Worm (Caenorhabditis elegans) whole organism, young adult: ENCODE results near the gene cht-5.

Experiments
- F57A8.1 ChIP-seq: fragments of 200-800 bp; sonication (Bioruptor generic); optimal IDR thresholded peaks from 2 replicates; lab custom pipeline; 2018; ENCODE audit warnings: mild to moderate bottlenecking, missing genetic modification characterization, moderate library complexity, missing compliant biosample characterization
- ama-1 ChIP-seq, 3 experiments: fragments of 150-350 bp in 1 of 3; sonication (generic microtip) in 2 of 3; optimal IDR thresholded peaks; 2 replicates each; lab custom pipeline; 2014 to 2018; ENCODE audit warnings: missing biosample characterization in 2 of 3, missing genetic modification characterization in 2 of 3, missing genetic modification reagents in 2 of 3
- ceh-58 ChIP-seq: fragments of 200-800 bp; sonication (Bioruptor generic); IDR thresholded peaks from 2 replicates; pipeline ENCODE4 v1.3.6; 2022; ENCODE audit warnings: missing genetic modification characterization, missing compliant biosample characterization
- ekl-4 ChIP-seq: fragments of 200-800 bp; sonication (Bioruptor generic); IDR thresholded peaks from 2 replicates; pipeline ENCODE4 v1.3.6; 2022; ENCODE audit warnings: missing genetic modification reagents, missing genetic modification characterization, missing compliant biosample characterization
- ets-4 ChIP-seq: fragments of 200-800 bp; sonication (Bioruptor generic); optimal IDR thresholded peaks from 2 replicates; lab custom pipeline; 2018; ENCODE audit warnings: mild to moderate bottlenecking, missing genetic modification characterization, missing compliant biosample characterization
- pha-4 ChIP-seq: fragments of 150-350 bp; sonication (generic microtip); optimal IDR thresholded peaks from 2 replicates; lab custom pipeline; 2014; ENCODE audit warnings: missing biosample characterization, missing genetic modification reagents, missing genetic modification characterization
- rcor-1 ChIP-seq: fragments of 200-800 bp; sonication (Bioruptor generic); IDR thresholded peaks from 2 replicates; pipeline ENCODE4 v1.3.6; 2022; ENCODE audit warnings: missing genetic modification reagents, missing genetic modification characterization, missing compliant biosample characterization
- repo-1 ChIP-seq: sonication (generic microtip); optimal IDR thresholded peaks from 2 replicates; lab custom pipeline; 2017; ENCODE audit warnings: mild to moderate bottlenecking, missing genetic modification characterization, missing compliant biosample characterization
- sea-2 ChIP-seq: fragments of 200-800 bp; sonication (Bioruptor generic); IDR thresholded peaks from 2 replicates; pipeline ENCODE4 v1.3.6; 2022; ENCODE audit warnings: missing genetic modification characterization, missing compliant biosample characterization
- snpc-4 ChIP-seq, 5 experiments: fragments of 150-350 bp in 1 of 5; sonication (generic microtip) in 4 of 5; optimal IDR thresholded peaks; 2 replicates each; lab custom pipeline; 2014 to 2018; ENCODE audit warnings: missing genetic modification characterization in 5 of 5, missing biosample characterization in 3 of 5, antibody characterized with exemption in 2 of 5, mild to moderate bottlenecking in 2 of 5, missing compliant biosample characterization in 2 of 5, missing genotype in 2 of 5, moderate library complexity in 2 of 5, missing genetic modification reagents in 1 of 5
- unc-62 ChIP-seq: fragments of 150-350 bp; optimal IDR thresholded peaks from 2 replicates; lab custom pipeline; 2014; ENCODE audit warnings: missing biosample characterization, missing genetic modification reagents, missing genetic modification characterization
- ztf-3 ChIP-seq: fragments of 200-800 bp; sonication (Bioruptor generic); optimal IDR thresholded peaks from 2 replicates; lab custom pipeline; 2018; ENCODE audit warnings: mild to moderate bottlenecking, missing genetic modification characterization, missing compliant biosample characterization

DNA sequence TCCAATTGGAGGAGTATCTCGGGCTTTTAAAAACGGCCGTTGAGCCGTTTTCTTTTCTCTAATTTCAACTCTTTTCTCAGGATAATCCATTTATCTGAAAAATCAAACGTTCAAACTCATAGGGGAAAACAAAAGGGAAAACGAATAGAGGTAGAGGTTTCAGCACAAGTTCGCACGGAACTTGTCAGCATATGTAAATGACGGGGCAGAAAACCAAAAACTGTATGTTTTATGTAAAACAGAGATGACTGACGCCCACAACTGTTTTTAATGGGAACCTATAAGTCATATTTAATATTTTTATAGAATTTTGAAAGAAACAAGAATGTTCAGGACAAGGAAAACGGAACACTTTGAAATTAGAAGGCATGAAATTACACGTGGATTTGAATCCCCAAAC, 51.9 kb downstream of the cht-5 start, which contains the start of gene C51E3.6:
- TF ChIP-seq rcor-1 = no peak
- no peak for TF ChIP-seq ets-4 (GFP tag; lab: Kevin White, UChicago)
- no peak for TF ChIP-seq snpc-4 (GFP tag; optimal IDR thresholded peaks at IDR 0.05; lab: Kevin White, UChicago)
- no peak for TF ChIP-seq snpc-4 (tag; optimal IDR thresholded peaks at IDR 0.05; lab: Kevin White, UChicago)
- no peak for TF ChIP-seq unc-62
- no peak for TF ChIP-seq ztf-3 (GFP tag; lab: Kevin White, UChicago)
- no peak for TF ChIP-seq F57A8.1 (GFP tag; lab: Kevin White, UChicago)
- TF ChIP-seq ceh-58 = no peak
- no peak for TF ChIP-seq pha-4
- TF ChIP-seq repo-1 (tag; lab: Kevin White, UChicago) = no peak
- no peak for TF ChIP-seq ama-1 (optimal IDR thresholded peaks at IDR 0.05; lab: Kevin White, UChicago)
- no peak for TF ChIP-seq ama-1 (GFP tag; optimal IDR thresholded peaks at IDR 0.05; lab: Kevin White, UChicago)
- no peak for TF ChIP-seq sea-2 (GFP tag; lab: Robert Waterston, UW)
- TF ChIP-seq ekl-4 (GFP tag; lab: Robert Waterston, UW) = no peak
